Fruit fly (Drosophila melanogaster) whole organism, adult: Measurements from ENCODE around the gene CG4653.

Source experiments
- CG14711 ChIP-seq: fragments of 200-800 bp; sonication (Bioruptor generic); optimal IDR thresholded peaks from 2 replicates; lab custom pipeline; 2018; ENCODE audit warnings: missing biosample characterization, mild to moderate bottlenecking, missing genetic modification characterization, moderate library complexity
- CG33017 ChIP-seq: fragments of 200-800 bp; sonication (Bioruptor generic); optimal IDR thresholded peaks from 2 replicates; lab custom pipeline; 2018; ENCODE audit warnings: missing biosample characterization, mild to moderate bottlenecking, missing genetic modification characterization, moderate library complexity
- Clk ChIP-seq: fragments of 200-800 bp; sonication (Bioruptor generic); optimal IDR thresholded peaks from 2 replicates; lab custom pipeline; 2017; ENCODE audit warnings: missing biosample characterization, missing genetic modification characterization
- Hr96 ChIP-seq: fragments of 200-800 bp; sonication (Bioruptor generic); optimal IDR thresholded peaks from 2 replicates; lab custom pipeline; 2016; ENCODE audit warnings: missing biosample characterization, missing genetic modification characterization
- ovo ChIP-seq: fragments of 200-800 bp; sonication (Bioruptor generic); optimal IDR thresholded peaks from 2 replicates; lab custom pipeline; 2016; ENCODE audit warnings: missing biosample characterization, missing genetic modification characterization
- tj ChIP-seq: fragments of 200-800 bp; sonication (Bioruptor generic); optimal IDR thresholded peaks from 3 replicates; lab custom pipeline; 2017; ENCODE audit warnings: missing biosample characterization, mild to moderate bottlenecking, missing genetic modification characterization, moderate library complexity
- toe ChIP-seq: fragments of 200-800 bp; sonication (Bioruptor generic); optimal IDR thresholded peaks from 2 replicates; lab custom pipeline; 2016; ENCODE audit warnings: missing biosample characterization, missing genetic modification characterization

- TF ChIP-seq CG14711 (peak; percentile 48), tj (GFP tag; lab: Kevin White, UChicago) (no peak), Clk (no peak), ovo (GFP tag; lab: Kevin White, UChicago) (peak; percentile 90), Hr96 (no peak), toe (no peak), CG33017 (no peak)
Observed at dm6 chrX:16694477-16694876, 9.4 kb upstream of the CG4653 start.
